Worm (Caenorhabditis elegans) whole organism, L2 larva: ENCODE measurements around the gene F58G11.4.

Experiments
- lsy-2 ChIP-seq, 2 experiments: fragments of 150-350 bp in 1 of 2; sonication (generic microtip) in 1 of 2; optimal IDR thresholded peaks; 2 replicates each; lab custom pipeline; 2014 to 2017; ENCODE audit warnings: missing biosample characterization in 2 of 2, missing genetic modification characterization in 2 of 2
- zag-1 ChIP-seq: fragments of 150-350 bp; optimal IDR thresholded peaks from 2 replicates; lab custom pipeline; 2014; ENCODE audit warnings: missing biosample characterization, missing genetic modification characterization

DNA sequence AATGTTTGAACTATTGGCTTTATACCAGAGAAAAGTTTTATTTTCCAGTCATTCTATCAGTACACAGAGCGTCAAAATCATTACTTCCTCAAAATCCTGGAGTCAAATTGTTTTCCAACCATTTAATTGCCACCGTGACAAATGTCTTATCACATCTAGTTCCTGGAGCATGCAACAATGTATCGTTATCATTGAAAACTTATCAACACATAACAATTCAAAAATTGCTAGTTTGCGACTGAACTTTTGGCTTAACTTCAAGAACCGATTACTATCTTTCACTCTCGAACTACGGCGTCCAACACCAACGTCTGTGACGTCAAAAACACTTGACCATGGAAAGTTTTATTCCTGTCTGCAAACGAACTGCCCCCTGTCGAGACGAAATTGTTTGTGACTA lies 34.3 kb upstream of the F58G11.4 start:
- TF ChIP-seq lsy-2 (tag; optimal IDR thresholded peaks at IDR 0.05; lab: Kevin White, UChicago) (no peak), zag-1 (tag; lab: Kevin White, UChicago) (no peak)
